Fruit fly (Drosophila melanogaster): Measurements from ENCODE around the gene CG9231.
A peak's percentile ranks its signal among the peaks of the same experiment; 100 is the strongest.

Gene CG9231

DNA sequence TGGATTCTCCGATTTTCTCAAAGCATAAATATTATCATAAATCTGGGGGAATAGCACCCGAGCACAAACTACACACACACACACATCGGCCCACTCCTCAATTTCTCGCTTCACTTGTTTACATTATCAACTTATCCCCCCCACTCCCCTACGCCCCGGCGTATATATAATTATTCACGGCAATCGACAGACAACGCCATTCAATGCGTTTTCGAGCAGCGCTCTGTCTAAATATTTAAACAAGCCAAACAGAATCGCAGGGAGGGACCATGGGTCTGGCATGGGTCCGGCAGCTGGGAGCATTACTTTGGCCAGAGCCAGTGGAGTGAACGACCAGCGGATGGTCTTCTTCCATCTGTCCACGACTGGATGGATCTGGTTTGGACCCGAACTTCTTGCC, 10.2 kb downstream of the CG9231 start (continued):
- TF ChIP-seq ssp (GFP tag; IDR thresholded peaks at IDR 0.05) (peak; percentile 16; the same call in 1 of the 2 replicates), CG6854 (GFP tag; optimal IDR thresholded peaks at IDR 0.05) (peak; percentile 16), CG8388 (GFP tag; optimal IDR thresholded peaks at IDR 0.05) (peak; percentile 12), Fer3 (tag; optimal IDR thresholded peaks at IDR 0.05) (peak; percentile 18), hbn (GFP tag; IDR thresholded peaks at IDR 0.05; ENCODE audit: partially characterized antibody) (no peak), usp (GFP tag; optimal IDR thresholded peaks at IDR 0.05) (no peak), CG15696 (tag; optimal IDR thresholded peaks at IDR 0.05) (peak; percentile 42), ara (GFP tag; IDR thresholded peaks at IDR 0.05) (peak; percentile 42; the same call in 1 of the 2 replicates), Blimp-1 (GFP tag; optimal IDR thresholded peaks at IDR 0.05) (peak; percentile 39), Asciz (GFP tag; optimal IDR thresholded peaks at IDR 0.05) (peak; percentile 57), CG8281 (tag; optimal IDR thresholded peaks at IDR 0.05) (peak; percentile 42), bowl (GFP tag; IDR thresholded peaks at IDR 0.05) (0 out of 2 replicates have a peak, but pooled peaks have one; percentile 10), wek (GFP tag; optimal IDR thresholded peaks at IDR 0.05) (peak; percentile 79), CG4328 (GFP tag; optimal IDR thresholded peaks at IDR 0.05) (peak; percentile 52), ac (GFP tag; optimal IDR thresholded peaks at IDR 0.05) (peak; percentile 12), CTCF (GFP tag; optimal IDR thresholded peaks at IDR 0.05) (no peak), CG12769 (tag; optimal IDR thresholded peaks at IDR 0.05) (peak; percentile 75), CG34224 (GFP tag; IDR thresholded peaks at IDR 0.05; ENCODE audit: partially characterized antibody) (no peak), Lhr (GFP tag; optimal IDR thresholded peaks at IDR 0.05) (peak; percentile 18), Antp (GFP tag; optimal IDR thresholded peaks at IDR 0.05) (peak; percentile 13), CG33557 (GFP tag; optimal IDR thresholded peaks at IDR 0.05) (peak; percentile 58), CG1233 (GFP tag; optimal IDR thresholded peaks at IDR 0.05) (peak; percentile 46), C15 (GFP tag; IDR thresholded peaks at IDR 0.05) (no peak), pzg (GFP tag; optimal IDR thresholded peaks at IDR 0.05) (no peak), HLH54F (GFP tag; optimal IDR thresholded peaks at IDR 0.05) (peak; percentile 18), knrl (GFP tag; IDR thresholded peaks at IDR 0.05; ENCODE audit: partially characterized antibody) (no peak), CG12104 (GFP tag; optimal IDR thresholded peaks at IDR 0.05) (no peak), HHEX (GFP tag; optimal IDR thresholded peaks at IDR 0.05) (peak; percentile 43), dmrt11E (tag; optimal IDR thresholded peaks at IDR 0.05) (peak; percentile 10), sug (tag; optimal IDR thresholded peaks at IDR 0.05) (peak; percentile 40), CG9609 (GFP tag; optimal IDR thresholded peaks at IDR 0.05) (no peak), CG2712 (tag; optimal IDR thresholded peaks at IDR 0.05) (peak; percentile 38), D19B (GFP tag; optimal IDR thresholded peaks at IDR 0.05) (no peak), CG11456 (GFP tag; IDR thresholded peaks at IDR 0.05) (no peak), gcm (GFP tag; optimal IDR thresholded peaks at IDR 0.05) (peak; percentile 48), CG1603 (tag; optimal IDR thresholded peaks at IDR 0.05) (peak; percentile 73), tap (tag; optimal IDR thresholded peaks at IDR 0.05) (peak; percentile 39), CG1647 (GFP tag; optimal IDR thresholded peaks at IDR 0.05) (peak; percentile 39), Six4 (GFP tag; optimal IDR thresholded peaks at IDR 0.05) (no peak), CG10543 (GFP tag; optimal IDR thresholded peaks at IDR 0.05) (peak; percentile 75), jigr1 (GFP tag; IDR thresholded peaks at IDR 0.05) (no peak)

- TF ChIP-seq stwl (tag; optimal IDR thresholded peaks at IDR 0.05) = no peak
- TF ChIP-seq Hr39 (optimal IDR thresholded peaks at IDR 0.05) = peak; percentile 54
- peak; percentile 14 for TF ChIP-seq Med (GFP tag)
- TF ChIP-seq CG11093 (GFP tag; IDR thresholded peaks at IDR 0.05) = 0 out of 3 replicates have a peak, but pooled peaks have one; percentile 18
- no peak for TF ChIP-seq Kr (GFP tag; optimal IDR thresholded peaks at IDR 0.05)
- TF ChIP-seq NfI (GFP tag; optimal IDR thresholded peaks at IDR 0.05) = no peak
- TF ChIP-seq CG10462 (GFP tag; optimal IDR thresholded peaks at IDR 0.05) = no peak
Measured at dm6 chr3L:19574452-19574851, 11.4 kb downstream of the CG9231 start.

Measured in whole organism, embryonic.